Worm (Caenorhabditis elegans): ENCODE results near the gene frm-2.

DNA sequence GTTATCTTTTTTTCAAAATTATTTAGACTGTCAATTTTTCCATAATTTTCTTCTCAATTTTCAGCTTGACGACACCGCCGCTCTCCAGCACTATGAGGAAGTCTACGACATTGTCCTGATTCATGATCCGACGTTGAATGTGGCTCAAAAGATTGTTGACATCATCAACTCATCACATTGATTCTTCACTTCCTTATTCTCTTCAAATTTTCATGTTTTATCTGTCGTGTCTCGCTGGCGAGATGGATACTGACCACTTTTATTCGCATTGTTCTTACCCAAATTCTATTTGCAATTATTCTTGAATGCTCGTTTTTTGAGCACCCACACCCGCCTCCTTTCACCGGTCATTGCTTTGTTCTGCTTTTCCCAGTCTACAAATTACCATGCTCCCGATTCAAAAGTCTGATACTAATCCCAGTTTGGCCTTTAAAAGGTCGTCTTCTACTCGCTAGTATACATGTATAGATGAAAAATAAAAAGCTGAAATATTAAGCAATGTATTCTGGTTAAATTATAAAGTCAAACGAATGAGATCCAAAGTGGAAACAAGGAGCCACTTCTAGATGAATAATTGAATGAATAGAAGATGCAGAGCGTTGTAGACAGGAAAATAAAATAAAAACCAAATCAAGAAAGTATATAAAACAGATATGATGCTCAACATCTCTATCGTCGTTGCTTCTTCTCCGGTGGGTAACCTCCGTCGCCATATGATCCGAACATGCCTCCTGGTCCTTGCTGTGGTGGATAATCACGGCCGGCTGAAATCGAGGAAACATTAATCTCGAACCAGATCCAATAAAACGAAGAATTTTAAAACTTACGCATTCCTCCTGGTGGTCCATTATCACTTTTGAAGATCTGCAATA, 28.6 kb downstream of the frm-2 start:
- no peak for TF ChIP-seq tbx-2 (tag; optimal IDR thresholded peaks at IDR 0.05)
- TF ChIP-seq zag-1 (tag; optimal IDR thresholded peaks at IDR 0.05) = no peak
- TF ChIP-seq hmg-11 (tag; optimal IDR thresholded peaks at IDR 0.05) = no peak
- peak; percentile 35 for TF ChIP-seq ama-1 (optimal IDR thresholded peaks at IDR 0.05)
- no peak for TF ChIP-seq snpc-4 (tag; optimal IDR thresholded peaks at IDR 0.05)
- TF ChIP-seq lin-15B (tag; optimal IDR thresholded peaks at IDR 0.05) = no peak
- no peak for TF ChIP-seq elt-1 (tag; optimal IDR thresholded peaks at IDR 0.05)
- no peak for TF ChIP-seq unc-39 (tag; optimal IDR thresholded peaks at IDR 0.05)
- peak; percentile 40 for TF ChIP-seq nhr-77 (tag; optimal IDR thresholded peaks at IDR 0.05)
